Fruit fly (Drosophila melanogaster): ENCODE measurements around the gene CG15347.

DNA sequence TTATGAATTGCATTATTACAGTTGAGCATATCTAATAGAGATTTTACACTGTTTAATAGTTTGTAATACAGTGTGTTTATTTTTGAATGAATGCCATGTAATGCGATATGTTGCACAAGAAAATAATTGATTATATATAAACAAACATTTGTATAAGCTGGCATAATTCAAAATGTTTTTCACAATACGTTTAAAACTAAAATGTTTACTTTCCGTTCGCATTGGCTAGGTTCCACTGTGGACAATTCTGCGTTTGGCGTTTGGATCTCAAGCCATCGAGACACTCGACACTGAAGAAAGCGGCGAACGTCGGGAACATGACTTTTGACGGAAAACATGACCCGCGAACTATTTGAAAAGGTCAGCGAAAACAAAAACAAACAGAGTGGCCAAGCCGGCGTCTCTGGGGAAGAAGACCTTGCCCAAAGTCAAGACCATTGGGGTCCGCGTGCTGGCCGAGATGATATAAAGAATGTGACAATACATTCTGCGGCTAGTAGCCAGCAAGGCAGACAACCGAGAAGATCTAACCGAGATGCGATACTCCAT is 12.7 kb upstream of the CG15347 start, which contains the start of gene Cp7Fb:
- TF ChIP-seq OdsH (GFP tag; optimal IDR thresholded peaks at IDR 0.05), result no peak
- TF ChIP-seq CG1621 (tag; optimal IDR thresholded peaks at IDR 0.05), result no peak
- TF ChIP-seq CG9139 (GFP tag; optimal IDR thresholded peaks at IDR 0.05), result no peak
- TF ChIP-seq CG10669 (GFP tag; optimal IDR thresholded peaks at IDR 0.05), result no peak
- no peak for TF ChIP-seq Smox (GFP tag; optimal IDR thresholded peaks at IDR 0.05)
